Fruit fly (Drosophila melanogaster): Measurements from ENCODE around the gene CG10747.

CG10747 gene

dm6 chr2L:20057391-20057790 is 33.8 kb downstream of the CG10747 start:
- no peak for TF ChIP-seq CG34367 (tag; optimal IDR thresholded peaks at IDR 0.05)
- TF ChIP-seq fd96Ca (GFP tag; IDR thresholded peaks at IDR 0.05), result no peak
- TF ChIP-seq Ets98B (GFP tag; IDR thresholded peaks at IDR 0.05), result no peak
- TF ChIP-seq CG12605 (GFP tag; IDR thresholded peaks at IDR 0.05), result no peak
- no peak for TF ChIP-seq CG17806 (tag; optimal IDR thresholded peaks at IDR 0.05)
- TF ChIP-seq Pif1A (GFP tag; optimal IDR thresholded peaks at IDR 0.05), result no peak
- TF ChIP-seq D1 (tag; optimal IDR thresholded peaks at IDR 0.05), result no peak
- no peak for TF ChIP-seq CG9948 (tag; optimal IDR thresholded peaks at IDR 0.05)
- no peak for TF ChIP-seq CG13204 (GFP tag; optimal IDR thresholded peaks at IDR 0.05)
- no peak for TF ChIP-seq CG15710 (tag; optimal IDR thresholded peaks at IDR 0.05)
- TF ChIP-seq gl (tag; optimal IDR thresholded peaks at IDR 0.05), result no peak
- TF ChIP-seq rn (GFP tag; IDR thresholded peaks at IDR 0.05), result no peak
- TF ChIP-seq CG8301 (tag; optimal IDR thresholded peaks at IDR 0.05), result no peak
- no peak for TF ChIP-seq Snoo (tag; optimal IDR thresholded peaks at IDR 0.05)
- TF ChIP-seq CG8159 (tag; optimal IDR thresholded peaks at IDR 0.05), result no peak
- no peak for TF ChIP-seq CG14655 (GFP tag; optimal IDR thresholded peaks at IDR 0.05)
- TF ChIP-seq CG10348 (GFP tag; IDR thresholded peaks at IDR 0.05), result no peak
- TF ChIP-seq Pif1B (GFP tag; optimal IDR thresholded peaks at IDR 0.05), result no peak
- TF ChIP-seq EcR (GFP tag; optimal IDR thresholded peaks at IDR 0.05), result no peak

DNA sequence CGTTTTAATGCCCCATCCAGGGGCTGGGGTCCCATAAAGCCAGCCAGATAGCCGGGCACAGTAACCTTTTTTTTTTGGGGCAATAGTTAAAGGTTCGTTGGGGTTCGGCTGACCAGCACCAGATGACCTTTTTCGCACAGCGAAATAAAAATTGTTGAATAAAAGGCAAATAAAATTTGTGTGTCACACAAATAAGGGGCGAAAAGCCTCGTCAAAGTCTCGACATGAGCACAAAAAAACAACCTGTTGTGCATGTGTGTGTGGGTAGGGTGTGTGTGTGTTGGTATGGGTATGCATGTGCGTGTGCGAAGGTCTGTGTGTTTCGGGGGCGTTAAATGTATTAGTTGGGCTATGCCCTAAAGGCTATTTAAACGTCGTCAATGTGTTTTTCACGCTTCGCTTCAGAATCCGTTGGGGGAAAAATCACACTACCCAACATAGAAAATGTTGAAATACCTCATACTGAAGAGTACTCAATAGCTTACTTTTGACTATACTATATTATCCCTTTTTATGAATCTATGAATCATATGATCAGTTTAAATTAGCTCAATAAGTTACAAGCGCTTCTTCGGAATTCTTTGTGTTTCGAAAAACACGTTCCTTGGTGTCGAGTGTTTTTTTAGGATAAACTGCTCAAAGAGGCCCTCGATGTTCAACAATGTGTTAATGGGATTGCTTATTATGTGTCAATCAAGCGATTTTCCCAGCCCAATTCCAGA is 39.8 kb downstream of the CG10747 start:
- TF ChIP-seq Pif1B (GFP tag; optimal IDR thresholded peaks at IDR 0.05), result no peak
- no peak for TF ChIP-seq CG4496 (GFP tag; IDR thresholded peaks at IDR 0.05)
- TF ChIP-seq Ets98B (GFP tag; IDR thresholded peaks at IDR 0.05), result no peak
- no peak for TF ChIP-seq EcR (GFP tag; optimal IDR thresholded peaks at IDR 0.05)
